Worm (Caenorhabditis elegans) whole organism, L4 larva: Measurements from ENCODE around the gene T06E6.15.
A peak's percentile ranks its signal among the peaks of the same experiment; 100 is the strongest.

Experiments
- F10B5.3 ChIP-seq: sonication (generic microtip); optimal IDR thresholded peaks from 2 replicates; lab custom pipeline; 2016; ENCODE audit warnings: mild to moderate bottlenecking, missing genetic modification characterization, missing compliant biosample characterization
- T20F7.1 ChIP-seq: fragments of 200-800 bp; sonication (Bioruptor generic); optimal IDR thresholded peaks from 2 replicates; lab custom pipeline; 2018; ENCODE audit warnings: mild to moderate bottlenecking, missing genetic modification characterization, missing compliant biosample characterization
- T26A8.4 ChIP-seq: fragments of 200-800 bp; sonication (Bioruptor generic); IDR thresholded peaks from 2 replicates; pipeline ENCODE4 v1.3.6; 2022; ENCODE audit warnings: missing genetic modification characterization, missing compliant biosample characterization
- Y48G9A.11 ChIP-seq: fragments of 200-800 bp; sonication (Bioruptor generic); IDR thresholded peaks from 2 replicates; pipeline ENCODE4 v1.3.6; 2022; ENCODE audit warnings: missing genetic modification reagents, missing genetic modification characterization, missing compliant biosample characterization
- Y75B8A.6 ChIP-seq: fragments of 200-800 bp; sonication (Bioruptor generic); IDR thresholded peaks from 2 replicates; pipeline ENCODE4 v1.3.6; 2022; ENCODE audit warnings: missing genetic modification reagents, missing genetic modification characterization, missing compliant biosample characterization
- aly-2 ChIP-seq: sonication (generic microtip); optimal IDR thresholded peaks from 2 replicates; lab custom pipeline; 2018; ENCODE audit warnings: missing biosample characterization, missing genetic modification characterization
- ama-1 ChIP-seq: fragments of 150-350 bp; optimal IDR thresholded peaks from 2 replicates; lab custom pipeline; 2014; ENCODE audit warnings: inconsistent platforms, mixed read lengths
- ceh-28 ChIP-seq: fragments of 150-350 bp; optimal IDR thresholded peaks from 2 replicates; lab custom pipeline; 2014; ENCODE audit warnings: missing biosample characterization, missing genetic modification reagents, missing genetic modification characterization
- ces-1 ChIP-seq: fragments of 150-350 bp; sonication (generic microtip); optimal IDR thresholded peaks from 4 replicates; lab custom pipeline; 2014; ENCODE audit warnings: missing biosample characterization, missing genetic modification reagents, missing genetic modification characterization
- cey-2 ChIP-seq: sonication (generic microtip); optimal IDR thresholded peaks from 3 replicates; lab custom pipeline; 2017; ENCODE audit warnings: missing genetic modification characterization, mild to moderate bottlenecking, missing compliant biosample characterization, antibody characterized with exemption, borderline replicate concordance; ENCODE audit not compliant: insufficient read depth
- daf-12 ChIP-seq: fragments of 150-350 bp; optimal IDR thresholded peaks from 2 replicates; lab custom pipeline; 2014; ENCODE audit warnings: missing biosample characterization, missing genetic modification reagents, missing genetic modification characterization
- daf-16 ChIP-seq, 3 experiments: sonication (generic microtip); optimal IDR thresholded peaks; 2 replicates each; lab custom pipeline; 2016 to 2017; ENCODE audit warnings: missing genetic modification characterization in 3 of 3, missing genetic modification reagents in 3 of 3, mild to moderate bottlenecking in 2 of 3, missing compliant biosample characterization in 2 of 3, missing biosample characterization in 1 of 3, moderate library complexity in 1 of 3
- dmd-6 ChIP-seq: fragments of 200-800 bp; sonication (Bioruptor generic); IDR thresholded peaks from 2 replicates; pipeline ENCODE4 v1.3.6; 2022; ENCODE audit warnings: missing genetic modification reagents, missing genetic modification characterization, missing compliant biosample characterization
- dpl-1 ChIP-seq: fragments of 150-350 bp; optimal IDR thresholded peaks from 2 replicates; lab custom pipeline; 2014; ENCODE audit warnings: missing biosample characterization, missing genetic modification reagents, missing genetic modification characterization
- duxl-1 ChIP-seq: sonication (generic microtip); optimal IDR thresholded peaks from 2 replicates; lab custom pipeline; 2016; ENCODE audit warnings: mild to moderate bottlenecking, missing genetic modification characterization, moderate library complexity, missing compliant biosample characterization; ENCODE audit not compliant: poor library complexity
- egl-43 ChIP-seq: fragments of 200-800 bp; sonication (Bioruptor generic); IDR thresholded peaks from 2 replicates; pipeline ENCODE4 v1.3.6; 2022; ENCODE audit warnings: missing genetic modification reagents, missing genetic modification characterization, missing compliant biosample characterization
- hif-1 ChIP-seq, 2 experiments: sonication (generic microtip); optimal IDR thresholded peaks; 2 replicates each; lab custom pipeline; 2016 to 2017; ENCODE audit warnings: missing compliant biosample characterization in 2 of 2, missing genetic modification characterization in 2 of 2, missing genetic modification reagents in 2 of 2, missing genotype in 2 of 2, mild to moderate bottlenecking in 1 of 2
- jun-1 ChIP-seq: fragments of 150-350 bp; optimal IDR thresholded peaks from 2 replicates; lab custom pipeline; 2014; ENCODE audit warnings: missing biosample characterization, missing genetic modification reagents, missing genetic modification characterization
- lin-29 ChIP-seq: fragments of 200-800 bp; sonication (Bioruptor generic); IDR thresholded peaks from 2 replicates; pipeline ENCODE4 v1.3.6; 2022; ENCODE audit warnings: missing genetic modification reagents, missing genetic modification characterization, missing compliant biosample characterization
- lin-38 ChIP-seq: fragments of 200-800 bp; sonication (Bioruptor generic); IDR thresholded peaks from 2 replicates; pipeline ENCODE4 v1.3.6; 2022; ENCODE audit warnings: missing genetic modification reagents, missing genetic modification characterization, missing compliant biosample characterization
- lin-39 ChIP-seq: fragments of 150-350 bp; optimal IDR thresholded peaks from 2 replicates; lab custom pipeline; 2014; ENCODE audit warnings: missing biosample characterization, missing genetic modification reagents, missing genetic modification characterization
- lir-3 ChIP-seq: sonication (generic microtip); optimal IDR thresholded peaks from 2 replicates; lab custom pipeline; 2016; ENCODE audit warnings: mild to moderate bottlenecking, missing genetic modification characterization, missing compliant biosample characterization
- lsy-2 ChIP-seq, 2 experiments: fragments of 150-350 bp in 1 of 2; sonication (generic microtip) in 1 of 2; optimal IDR thresholded peaks; 2 replicates each; lab custom pipeline; 2014 to 2017; ENCODE audit warnings: missing biosample characterization in 2 of 2, missing genetic modification characterization in 2 of 2
- madf-9 ChIP-seq: fragments of 200-800 bp; sonication (Bioruptor generic); conservative IDR thresholded peaks from 2 replicates; pipeline ENCODE4 v1.3.6; 2022; ENCODE audit warnings: missing genetic modification reagents, missing genetic modification characterization, missing compliant biosample characterization
- mdl-1 ChIP-seq, 2 experiments: fragments of 150-350 bp in 1 of 2; sonication (generic microtip) in 1 of 2; optimal IDR thresholded peaks; 2 replicates each; lab custom pipeline; 2014 to 2017; ENCODE audit warnings: missing biosample characterization in 2 of 2, missing genetic modification characterization in 2 of 2
- mes-2 ChIP-seq: sonication (generic microtip); optimal IDR thresholded peaks from 2 replicates; lab custom pipeline; 2016; ENCODE audit warnings: missing genotype, mild to moderate bottlenecking, missing genetic modification characterization, missing compliant biosample characterization; ENCODE audit not compliant: poor library complexity, severe bottlenecking
- nhr-10 ChIP-seq: fragments of 150-350 bp; optimal IDR thresholded peaks from 2 replicates; lab custom pipeline; 2014; ENCODE audit warnings: missing biosample characterization, missing genetic modification characterization
- nhr-11 ChIP-seq: fragments of 150-350 bp; optimal IDR thresholded peaks from 2 replicates; lab custom pipeline; 2014; ENCODE audit warnings: missing biosample characterization, missing genetic modification characterization
- nhr-48 ChIP-seq: sonication (generic microtip); optimal IDR thresholded peaks from 2 replicates; lab custom pipeline; 2016; ENCODE audit warnings: mild to moderate bottlenecking, missing genetic modification characterization, missing compliant biosample characterization
- nhr-6 ChIP-seq: fragments of 150-350 bp; optimal IDR thresholded peaks from 2 replicates; lab custom pipeline; 2014; ENCODE audit warnings: missing biosample characterization, missing genetic modification characterization
- pqm-1 ChIP-seq: sonication (generic microtip); optimal IDR thresholded peaks from 2 replicates; lab custom pipeline; 2017; ENCODE audit warnings: missing biosample characterization, missing genetic modification characterization
- rbr-2 ChIP-seq: sonication (generic microtip); optimal IDR thresholded peaks from 2 replicates; lab custom pipeline; 2016; ENCODE audit warnings: missing genotype, missing genetic modification characterization, missing compliant biosample characterization
- sdz-12 ChIP-seq: fragments of 200-800 bp; sonication (Bioruptor generic); optimal IDR thresholded peaks from 2 replicates; lab custom pipeline; 2018; ENCODE audit warnings: mild to moderate bottlenecking, missing genetic modification characterization, missing compliant biosample characterization
- unc-130 ChIP-seq: sonication (generic microtip); optimal IDR thresholded peaks from 2 replicates; lab custom pipeline; 2016; ENCODE audit warnings: missing genetic modification reagents, missing genetic modification characterization, missing compliant biosample characterization
- unc-39 ChIP-seq: sonication (generic microtip); optimal IDR thresholded peaks from 2 replicates; lab custom pipeline; 2017; ENCODE audit warnings: missing biosample characterization, missing genetic modification characterization
- zfp-3 ChIP-seq: fragments of 200-800 bp; sonication (Bioruptor generic); conservative IDR thresholded peaks from 2 replicates; pipeline ENCODE4 v1.3.6; 2022; ENCODE audit warnings: missing genetic modification reagents, missing genetic modification characterization, missing compliant biosample characterization
- zip-2 ChIP-seq: fragments of 150-350 bp; optimal IDR thresholded peaks from 2 replicates; lab custom pipeline; 2014; ENCODE audit warnings: missing biosample characterization, missing genetic modification characterization
- ztf-11 ChIP-seq: fragments of 150-350 bp; optimal IDR thresholded peaks from 2 replicates; lab custom pipeline; 2014; ENCODE audit warnings: missing biosample characterization, missing genetic modification characterization

The T06E6.15 gene

DNA sequence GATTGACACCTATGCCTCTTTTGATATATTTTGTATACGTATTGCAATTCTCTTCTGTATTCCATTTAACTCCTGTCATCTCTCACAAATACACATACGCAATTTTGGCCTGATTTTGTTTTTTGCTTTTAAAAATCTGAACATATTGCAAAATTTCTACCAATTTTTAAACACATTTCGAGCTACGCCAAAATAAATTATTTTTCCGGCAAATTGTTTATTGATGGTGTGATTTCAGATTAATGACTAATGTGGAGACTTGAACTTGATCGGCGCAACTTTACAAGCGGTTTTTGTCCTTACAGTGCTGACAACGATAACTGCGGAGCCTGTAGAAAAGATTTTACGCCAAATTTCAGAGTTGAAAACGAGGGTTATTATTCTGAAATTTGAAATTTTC lies 2.5 kb downstream of the T06E6.15 start:
- TF ChIP-seq Y75B8A.6 (no peak), hif-1 (tag; optimal IDR thresholded peaks at IDR 0.05; lab: Kevin White, UChicago) (no peak), nhr-11 (tag; lab: Kevin White, UChicago) (no peak), pqm-1 (tag; lab: Kevin White, UChicago) (no peak), T20F7.1 (GFP tag; lab: Kevin White, UChicago) (no peak), cey-2 (tag; lab: Kevin White, UChicago) (no peak), egl-43 (GFP tag; lab: Robert Waterston, UW) (no peak), zfp-3 (GFP tag; lab: Robert Waterston, UW) (no peak), jun-1 (tag; lab: Kevin White, UChicago) (no peak), daf-12 (tag; lab: Kevin White, UChicago) (no peak), lin-29 (GFP tag; lab: Robert Waterston, UW) (no peak), madf-9 (GFP tag; lab: Robert Waterston, UW) (no peak), aly-2 (tag; lab: Kevin White, UChicago) (no peak), T26A8.4 (no peak), daf-16 (GFP tag; optimal IDR thresholded peaks at IDR 0.05; lab: Kevin White, UChicago) (no peak), daf-16 (tag; optimal IDR thresholded peaks at IDR 0.05; lab: Kevin White, UChicago) (no peak), ces-1 (GFP tag; lab: Kevin White, UChicago) (no peak), nhr-48 (tag; lab: Kevin White, UChicago) (no peak), ztf-11 (tag; lab: Kevin White, UChicago) (no peak), lir-3 (tag; lab: Kevin White, UChicago) (no peak)

DNA sequence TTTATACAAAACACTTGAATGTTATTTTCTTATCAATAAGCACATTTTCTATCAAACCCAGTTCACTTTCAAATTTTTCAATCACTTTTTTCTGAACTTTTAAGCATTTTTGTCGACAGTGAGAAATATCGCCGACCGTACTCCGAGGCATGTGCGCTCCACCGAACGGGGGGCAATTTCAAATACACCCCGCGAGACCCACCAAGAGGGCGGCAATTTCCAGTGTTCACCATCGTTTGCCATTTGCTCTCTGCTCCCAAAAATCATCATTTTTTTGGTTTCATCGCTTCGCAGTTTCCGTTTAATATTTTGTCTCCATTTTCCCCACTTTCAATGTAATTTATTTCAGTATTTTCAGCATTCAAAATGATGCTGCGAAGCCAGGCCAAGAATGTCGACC lies 4.2 kb downstream of the T06E6.15 start, which contains the start of gene cyb-3:
Gene cyb-3, plus strand, starts transcription at position 350 of the 400 bp plus-strand sequence.
- TF ChIP-seq egl-43 (GFP tag; lab: Robert Waterston, UW) (no peak), ceh-28 (tag; lab: Kevin White, UChicago) (no peak), lin-38 (GFP tag; lab: Robert Waterston, UW) (peak; percentile 90), unc-130 (GFP tag; lab: Kevin White, UChicago) (peak; percentile 30), ama-1 (lab: Kevin White, UChicago) (no peak), unc-39 (tag; lab: Kevin White, UChicago) (no peak), Y48G9A.11 (GFP tag; lab: Robert Waterston, UW) (0 out of 2 replicates have a peak, but pooled peaks have one; percentile 32), rbr-2 (no peak), mdl-1 (tag; optimal IDR thresholded peaks at IDR 0.05; lab: Kevin White, UChicago) (no peak), daf-16 (GFP tag; optimal IDR thresholded peaks at IDR 0.05; lab: Kevin White, UChicago) (no peak), daf-16 (tag; optimal IDR thresholded peaks at IDR 0.05; lab: Kevin White, UChicago) (no peak), hif-1 (tag; optimal IDR thresholded peaks at IDR 0.05; lab: Kevin White, UChicago) (no peak), mes-2 (tag; lab: Kevin White, UChicago) (no peak), lsy-2 (tag; optimal IDR thresholded peaks at IDR 0.05; lab: Kevin White, UChicago) (no peak), nhr-10 (tag; lab: Kevin White, UChicago) (no peak), zip-2 (tag; lab: Kevin White, UChicago) (no peak), F10B5.3 (no peak), lin-39 (tag; lab: Kevin White, UChicago) (no peak), sdz-12 (GFP tag; lab: Kevin White, UChicago) (no peak), duxl-1 (no peak)

DNA sequence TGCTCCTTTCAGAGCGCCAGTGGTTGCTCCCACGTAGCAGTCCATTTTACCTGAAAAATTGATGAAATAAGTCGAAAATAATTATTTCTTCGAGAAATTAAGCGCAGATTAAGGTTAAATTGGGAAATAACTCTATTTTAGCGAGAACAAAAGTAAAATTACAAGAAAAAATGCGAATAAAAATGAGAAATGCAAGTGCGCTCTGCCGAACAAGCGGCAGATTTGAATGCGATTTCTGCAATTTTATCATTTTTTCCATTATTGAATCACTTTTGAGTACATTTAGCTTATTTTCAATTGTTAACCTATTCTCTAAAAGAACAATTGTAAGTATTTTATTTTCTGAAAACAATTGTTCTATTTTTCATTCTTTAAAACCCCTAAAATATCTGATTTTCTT lies 4.7 kb downstream of the T06E6.15 start, which contains the start of gene T06E6.1:
Gene T06E6.1, minus strand, starts transcription at position 56 of the 400 bp plus-strand sequence.
- TF ChIP-seq pqm-1 (tag; lab: Kevin White, UChicago) (no peak), lin-38 (GFP tag; lab: Robert Waterston, UW) (peak; percentile 54), dmd-6 (GFP tag; lab: Robert Waterston, UW) (no peak), nhr-6 (tag; lab: Kevin White, UChicago) (peak; percentile 71), dpl-1 (GFP tag; lab: Kevin White, UChicago) (peak; percentile 66)
